Worm (Caenorhabditis elegans) whole organism, L3 larva: ENCODE data around the gene acp-4.

Source experiments
- ZK546.5 ChIP-seq: sonication (generic microtip); optimal IDR thresholded peaks from 2 replicates; lab custom pipeline; 2017; ENCODE audit warnings: missing biosample characterization, missing genetic modification characterization
- ama-1 ChIP-seq: fragments of 150-350 bp; optimal IDR thresholded peaks from 2 replicates; lab custom pipeline; 2018
- ceh-28 ChIP-seq: fragments of 150-350 bp; optimal IDR thresholded peaks from 2 replicates; lab custom pipeline; 2014; ENCODE audit warnings: missing biosample characterization, missing genetic modification reagents, missing genetic modification characterization
- ceh-9 ChIP-seq: sonication (generic microtip); optimal IDR thresholded peaks from 2 replicates; lab custom pipeline; 2018; ENCODE audit warnings: missing biosample characterization, missing genetic modification characterization
- daf-12 ChIP-seq: fragments of 150-350 bp; optimal IDR thresholded peaks from 2 replicates; lab custom pipeline; 2014; ENCODE audit warnings: missing biosample characterization, missing genetic modification reagents, missing genetic modification characterization
- egl-27 ChIP-seq: sonication (generic microtip); optimal IDR thresholded peaks from 4 replicates; lab custom pipeline; 2017; ENCODE audit warnings: missing biosample characterization, missing genetic modification reagents, missing genetic modification characterization
- egl-5 ChIP-seq: fragments of 150-350 bp; optimal IDR thresholded peaks from 2 replicates; lab custom pipeline; 2017; ENCODE audit warnings: missing biosample characterization, missing genetic modification reagents, missing genetic modification characterization, inconsistent platforms
- elt-3 ChIP-seq, 3 experiments: fragments of 150-350 bp in 1 of 3; sonication (generic microtip) in 2 of 3; optimal IDR thresholded peaks; 2 replicates in 2 of 3; 4 replicates in 1 of 3; lab custom pipeline; 2014 to 2017; ENCODE audit warnings: missing biosample characterization in 3 of 3, missing genetic modification characterization in 3 of 3
- eor-1 ChIP-seq, 2 experiments: fragments of 150-350 bp; optimal IDR thresholded peaks; 2 replicates each; lab custom pipeline; 2014 to 2018; ENCODE audit warnings: missing biosample characterization in 2 of 2, missing genetic modification characterization in 2 of 2
- fkh-10 ChIP-seq: sonication (generic microtip); optimal IDR thresholded peaks from 2 replicates; lab custom pipeline; 2017; ENCODE audit warnings: missing biosample characterization, missing genetic modification reagents, missing genetic modification characterization
- jun-1 ChIP-seq: fragments of 150-350 bp; optimal IDR thresholded peaks from 2 replicates; lab custom pipeline; 2014; ENCODE audit warnings: missing biosample characterization, missing genetic modification reagents, missing genetic modification characterization
- lin-15B ChIP-seq: fragments of 150-350 bp; optimal IDR thresholded peaks from 2 replicates; lab custom pipeline; 2014; ENCODE audit warnings: missing biosample characterization, missing genetic modification characterization
- lin-39 ChIP-seq: fragments of 150-350 bp; optimal IDR thresholded peaks from 2 replicates; lab custom pipeline; 2018; ENCODE audit warnings: missing biosample characterization, missing genetic modification reagents, missing genetic modification characterization
- mml-1 ChIP-seq: fragments of 150-350 bp; sonication (generic microtip); optimal IDR thresholded peaks from 3 replicates; lab custom pipeline; 2014; ENCODE audit warnings: missing biosample characterization, missing genetic modification characterization
- nfya-1 ChIP-seq: sonication (generic microtip); optimal IDR thresholded peaks from 2 replicates; lab custom pipeline; 2017; ENCODE audit warnings: missing genetic modification characterization, mild to moderate bottlenecking, missing compliant biosample characterization, antibody characterized with exemption, moderate library complexity; ENCODE audit not compliant: insufficient read depth
- nhr-23 ChIP-seq: fragments of 150-350 bp; optimal IDR thresholded peaks from 2 replicates; lab custom pipeline; 2014; ENCODE audit warnings: missing biosample characterization, missing genetic modification reagents, missing genetic modification characterization
- nhr-237 ChIP-seq: fragments of 150-350 bp; optimal IDR thresholded peaks from 2 replicates; lab custom pipeline; 2014; ENCODE audit warnings: missing biosample characterization, missing genetic modification characterization
- nhr-25 ChIP-seq: sonication (generic microtip); optimal IDR thresholded peaks from 2 replicates; lab custom pipeline; 2017; ENCODE audit warnings: missing biosample characterization, missing genetic modification characterization
- nhr-28 ChIP-seq: fragments of 150-350 bp; optimal IDR thresholded peaks from 2 replicates; lab custom pipeline; 2014; ENCODE audit warnings: missing biosample characterization, missing genetic modification characterization
- nhr-43 ChIP-seq: sonication (generic microtip); optimal IDR thresholded peaks from 2 replicates; lab custom pipeline; 2016; ENCODE audit warnings: mild to moderate bottlenecking, missing genetic modification characterization, missing compliant biosample characterization; ENCODE audit not compliant: poor library complexity, severe bottlenecking
- nhr-77 ChIP-seq: fragments of 150-350 bp; optimal IDR thresholded peaks from 2 replicates; lab custom pipeline; 2014; ENCODE audit warnings: missing biosample characterization, missing genetic modification characterization
- pha-4 ChIP-seq: fragments of 150-350 bp; optimal IDR thresholded peaks from 2 replicates; lab custom pipeline; 2014; ENCODE audit warnings: missing biosample characterization, missing genetic modification reagents, missing genetic modification characterization
- pqm-1 ChIP-seq: fragments of 150-350 bp; optimal IDR thresholded peaks from 2 replicates; lab custom pipeline; 2017; ENCODE audit warnings: missing biosample characterization, missing genetic modification characterization, inconsistent platforms
- sea-2 ChIP-seq: fragments of 150-350 bp; sonication (generic microtip); optimal IDR thresholded peaks from 4 replicates; lab custom pipeline; 2014; ENCODE audit warnings: missing biosample characterization, missing genetic modification reagents, missing genetic modification characterization
- skn-1 ChIP-seq: fragments of 150-350 bp; optimal IDR thresholded peaks from 2 replicates; lab custom pipeline; 2014; ENCODE audit warnings: missing biosample characterization, missing genetic modification characterization
- snpc-4 ChIP-seq: fragments of 150-350 bp; optimal IDR thresholded peaks from 2 replicates; lab custom pipeline; 2014; ENCODE audit warnings: missing biosample characterization, missing genetic modification characterization
- tbx-2 ChIP-seq: sonication (generic microtip); optimal IDR thresholded peaks from 2 replicates; lab custom pipeline; 2016; ENCODE audit warnings: mild to moderate bottlenecking, missing genetic modification characterization, missing compliant biosample characterization
- unc-62 ChIP-seq: fragments of 150-350 bp; sonication (generic microtip); optimal IDR thresholded peaks from 4 replicates; lab custom pipeline; 2014; ENCODE audit warnings: missing biosample characterization, missing genetic modification reagents, missing genetic modification characterization
- ztf-4 ChIP-seq: fragments of 150-350 bp; optimal IDR thresholded peaks from 2 replicates; lab custom pipeline; 2014; ENCODE audit warnings: missing biosample characterization, missing genetic modification characterization

acp-4 gene

DNA sequence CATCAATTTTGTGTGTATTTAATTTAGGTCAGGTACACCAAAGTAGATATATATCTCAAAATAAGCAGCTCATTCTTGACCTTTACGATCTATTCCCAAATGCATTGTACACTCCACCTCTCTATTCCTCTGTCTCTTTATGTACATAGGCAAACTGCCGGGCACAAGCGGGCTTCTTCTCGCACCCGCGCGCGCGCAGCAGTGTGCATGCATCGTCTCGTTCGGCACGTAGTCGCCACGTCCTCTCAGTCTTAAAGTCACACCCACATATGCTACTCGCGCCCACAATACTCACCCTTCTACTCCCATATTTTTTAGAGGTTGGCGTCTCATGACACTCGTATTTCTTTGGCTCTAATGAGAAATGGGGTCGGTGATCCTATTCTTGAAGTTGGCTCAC is 16.5 kb upstream of the acp-4 start:
- TF ChIP-seq lin-39 (tag; lab: Kevin White, UChicago) (peak; percentile 90), pha-4 (peak; percentile 73), skn-1 (tag; lab: Kevin White, UChicago) (no peak)

DNA sequence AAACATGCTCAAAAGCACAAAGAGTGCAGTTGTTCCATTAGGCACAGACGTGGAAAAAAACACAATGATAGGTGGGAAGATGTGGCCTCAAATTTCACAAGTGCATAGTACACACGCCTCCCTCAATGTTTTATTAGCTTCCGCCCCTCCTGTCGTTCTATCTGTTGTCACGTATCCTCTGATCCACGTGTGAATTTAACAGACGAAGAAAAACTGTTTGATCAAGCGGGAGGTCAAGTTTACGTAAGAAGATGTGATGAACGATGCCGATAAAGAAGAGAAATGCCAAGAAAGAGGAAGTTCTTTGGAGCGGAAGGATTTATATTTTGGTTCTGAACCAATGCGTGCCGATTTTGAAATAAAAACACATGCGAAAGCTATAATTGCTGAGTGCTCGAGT is 15.8 kb upstream of the acp-4 start:
- TF ChIP-seq pha-4 (peak; percentile 10), nhr-77 (tag; lab: Kevin White, UChicago) (no peak)
- TF ChIP-seq, all 47 proteins: peak for 1

DNA sequence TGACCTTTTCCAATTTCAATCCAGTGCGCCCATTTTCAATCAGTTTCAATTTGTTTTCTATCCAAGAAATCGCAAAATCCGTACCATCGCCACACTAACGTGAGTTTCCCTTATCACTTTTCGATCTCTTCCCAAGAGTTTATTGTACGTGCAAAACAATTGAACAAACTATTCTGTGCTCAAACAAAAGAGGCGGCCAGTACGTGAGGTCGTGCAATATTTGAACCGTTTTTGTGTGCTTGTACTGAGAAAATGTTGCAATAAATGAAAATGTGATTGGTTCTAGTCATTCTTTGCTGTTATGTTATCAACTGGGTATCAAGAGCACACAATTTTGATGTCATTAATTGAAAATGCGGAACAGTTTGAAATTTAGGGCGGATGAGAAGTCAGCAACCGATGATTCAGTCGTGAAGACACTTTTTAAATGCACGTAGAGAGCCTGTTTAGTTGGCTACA is 14.8 kb upstream of the acp-4 start, which contains the start of gene F22B5.4:
Gene F22B5.4, plus strand, starts transcription at position 51 of the 459 bp plus-strand sequence.
- TF ChIP-seq pha-4 = peak; percentile 55
- TF ChIP-seq jun-1 = peak; percentile 12
- no peak for TF ChIP-seq nhr-28 (tag; lab: Kevin White, UChicago)
- TF ChIP-seq nhr-43 (tag; lab: Kevin White, UChicago) = no peak
- TF ChIP-seq tbx-2 (tag; lab: Kevin White, UChicago) = no peak
- TF ChIP-seq ceh-9 (tag; lab: Kevin White, UChicago) = no peak
- peak; percentile 30 for TF ChIP-seq pqm-1 (tag; lab: Kevin White, UChicago)
- no peak for TF ChIP-seq egl-5
- TF ChIP-seq elt-3 (tag; optimal IDR thresholded peaks at IDR 0.05; lab: Kevin White, UChicago) = no peak
- TF ChIP-seq nhr-237 (tag; lab: Kevin White, UChicago) = no peak
- TF ChIP-seq, all 47 proteins: peak for 3

DNA sequence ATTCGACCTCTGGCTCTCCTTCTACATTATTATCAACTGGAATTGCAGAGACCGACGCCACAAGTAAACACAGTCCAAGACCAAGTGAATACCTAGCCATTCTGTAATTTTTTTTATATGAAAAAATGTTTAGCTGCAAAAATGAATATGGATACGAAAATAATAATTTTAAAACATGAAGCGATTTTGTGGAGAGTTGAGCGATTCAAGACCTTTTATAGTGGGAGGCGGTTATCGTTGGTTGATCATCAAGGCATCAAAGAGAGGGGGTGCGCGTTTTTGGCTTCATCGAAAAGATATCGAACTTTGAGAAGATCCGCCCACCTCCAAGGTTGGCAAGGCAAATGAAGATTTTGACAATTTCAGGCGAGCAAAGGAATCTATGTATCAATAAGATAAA is 11.8 kb upstream of the acp-4 start, which contains the start of gene cut-3:
Gene cut-3, minus strand, starts transcription at position 101 of the 400 bp plus-strand sequence.
- TF ChIP-seq nhr-25 = no peak
- TF ChIP-seq ZK546.5 (tag; lab: Kevin White, UChicago) = no peak
- TF ChIP-seq fkh-10 (GFP tag; lab: Kevin White, UChicago) = no peak
- no peak for TF ChIP-seq egl-5
- no peak for TF ChIP-seq nhr-77 (tag; lab: Kevin White, UChicago)
- no peak for TF ChIP-seq snpc-4
- TF ChIP-seq lin-15B (tag; lab: Kevin White, UChicago) = no peak
- no peak for TF ChIP-seq eor-1 (tag; optimal IDR thresholded peaks at IDR 0.05; lab: Kevin White, UChicago)

DNA sequence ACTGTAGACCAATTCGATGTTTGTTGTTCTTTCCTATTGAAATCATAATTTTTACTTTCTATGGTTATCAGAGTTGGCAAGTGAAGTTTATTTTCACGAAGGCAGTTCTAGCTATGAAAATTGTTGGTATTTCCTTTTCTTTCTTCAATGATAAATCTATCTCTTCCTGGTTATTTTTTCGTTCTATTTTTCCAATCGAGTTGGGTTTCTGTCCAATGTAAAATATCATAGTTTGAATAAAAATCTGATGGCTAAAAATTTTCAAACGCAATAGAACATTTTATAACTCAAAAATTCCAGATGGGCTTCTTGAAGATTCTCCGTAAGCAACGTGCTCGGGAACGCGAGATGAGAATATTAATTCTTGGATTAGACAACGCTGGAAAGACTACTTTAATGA is 9.1 kb upstream of the acp-4 start, which contains the start of gene evl-20:
Gene evl-20, plus strand, starts transcription at position 301 of the 400 bp plus-strand sequence.
- no peak for TF ChIP-seq ztf-4
- no peak for TF ChIP-seq nhr-28 (tag; lab: Kevin White, UChicago)
- TF ChIP-seq ceh-28 (tag; lab: Kevin White, UChicago) = no peak
- TF ChIP-seq egl-27 (tag; lab: Kevin White, UChicago) = no peak
- TF ChIP-seq mml-1 (tag; lab: Kevin White, UChicago) = no peak
- no peak for TF ChIP-seq nhr-43 (tag; lab: Kevin White, UChicago)
- TF ChIP-seq nhr-23 (tag; lab: Kevin White, UChicago) = no peak
- TF ChIP-seq tbx-2 (tag; lab: Kevin White, UChicago) = no peak
- no peak for TF ChIP-seq ama-1 (lab: Kevin White, UChicago)
- TF ChIP-seq egl-5 = no peak
- TF ChIP-seq daf-12 (tag; lab: Kevin White, UChicago) = no peak
- TF ChIP-seq sea-2 (GFP tag; lab: Kevin White, UChicago) = no peak
- TF ChIP-seq ZK546.5 (tag; lab: Kevin White, UChicago) = no peak
- no peak for TF ChIP-seq ceh-9 (tag; lab: Kevin White, UChicago)
- no peak for TF ChIP-seq lin-39 (tag; lab: Kevin White, UChicago)

- TF ChIP-seq ZK546.5 (tag; lab: Kevin White, UChicago) (no peak), nfya-1 (tag; lab: Kevin White, UChicago) (no peak), daf-12 (tag; lab: Kevin White, UChicago) (no peak), ama-1 (lab: Kevin White, UChicago) (no peak), unc-62 (GFP tag; lab: Kevin White, UChicago) (no peak)
Observed at ce11 chrII:8442717-8443223, 7.9 kb upstream of the acp-4 start, which contains the start of gene eif-3.G. Gene eif-3.G (plus strand): TSS chrII:8442767.
